Fruit fly (Drosophila melanogaster) whole organism, prepupa: ENCODE data around the gene ftz.

Experiments used
- CG11762 ChIP-seq: fragments of 200-800 bp; sonication (Bioruptor generic); optimal IDR thresholded peaks from 3 replicates; lab custom pipeline; 2016; ENCODE audit warnings: missing biosample characterization, missing genetic modification characterization; ENCODE audit not compliant: insufficient read depth
- CG3032 ChIP-seq: fragments of 200-800 bp; optimal IDR thresholded peaks from 2 replicates; lab custom pipeline; 2019; ENCODE audit warnings: missing biosample characterization, mild to moderate bottlenecking, missing genetic modification characterization, moderate library complexity
- CG6792 ChIP-seq: fragments of 200-800 bp; sonication (Bioruptor generic); optimal IDR thresholded peaks from 3 replicates; lab custom pipeline; 2016; ENCODE audit warnings: missing biosample characterization, missing genetic modification characterization
- CG8119 ChIP-seq: fragments of 200-800 bp; sonication (Bioruptor generic); IDR thresholded peaks from 3 replicates; pipeline ENCODE4 v1.3.6; 2022; ENCODE audit warnings: missing biosample characterization, missing genetic modification characterization
- fd59A ChIP-seq: fragments of 200-800 bp; sonication (Bioruptor generic); optimal IDR thresholded peaks from 2 replicates; lab custom pipeline; 2017; ENCODE audit warnings: missing biosample characterization, mild to moderate bottlenecking, missing genetic modification characterization, missing genetic modification reagents
- salr ChIP-seq, 2 experiments: fragments of 200-800 bp; sonication (Bioruptor generic); optimal IDR thresholded peaks; 3 replicates each; lab custom pipeline; 2016 to 2018; ENCODE audit warnings: missing biosample characterization in 2 of 2, missing genetic modification characterization in 2 of 2, mild to moderate bottlenecking in 1 of 2

- TF ChIP-seq fd59A (no peak), salr (GFP tag; optimal IDR thresholded peaks at IDR 0.05; lab: Kevin White, UChicago) (no peak), CG8119 (GFP tag; lab: Robert Waterston, UW) (no peak), CG6792 (GFP tag; lab: Kevin White, UChicago) (no peak), CG11762 (no peak), CG3032 (tag; lab: Kevin White, UChicago) (no peak)
Measured at dm6 chr3R:6826865-6827264, 37.3 kb upstream of the ftz start.
